Worm (Caenorhabditis elegans): ENCODE measurements around the gene ift-74.

Gene ift-74

DNA sequence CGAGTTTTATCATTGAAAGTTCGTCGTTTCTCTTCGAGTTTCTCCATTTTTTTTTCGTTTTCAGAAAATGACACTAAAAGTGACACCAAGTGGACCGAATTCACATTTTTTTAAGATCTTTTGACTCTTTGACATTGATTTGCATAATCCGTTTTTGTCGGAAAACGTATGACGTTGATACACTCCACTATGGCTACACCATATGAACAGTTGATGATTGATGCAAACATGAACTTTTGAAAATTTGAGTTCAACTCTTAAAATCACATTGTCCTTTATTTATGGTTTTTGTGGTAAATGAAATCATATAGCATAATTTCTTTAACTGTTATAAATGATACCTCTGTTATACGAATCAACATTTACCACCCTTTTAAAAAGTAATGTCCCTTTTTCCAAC is 21.1 kb upstream of the ift-74 start, which contains the start of gene T19D12.10:
Gene T19D12.10, minus strand, starts transcription at position 101 of the 400 bp plus-strand sequence.
- TF ChIP-seq tab-1 (GFP tag; IDR thresholded peaks at IDR 0.05) (no peak), ztf-29 (GFP tag; IDR thresholded peaks at IDR 0.05) (no peak), ztf-23 (GFP tag; IDR thresholded peaks at IDR 0.05) (no peak), med-1 (GFP tag; optimal IDR thresholded peaks at IDR 0.05; ENCODE audit: insufficient read depth) (no peak)

DNA sequence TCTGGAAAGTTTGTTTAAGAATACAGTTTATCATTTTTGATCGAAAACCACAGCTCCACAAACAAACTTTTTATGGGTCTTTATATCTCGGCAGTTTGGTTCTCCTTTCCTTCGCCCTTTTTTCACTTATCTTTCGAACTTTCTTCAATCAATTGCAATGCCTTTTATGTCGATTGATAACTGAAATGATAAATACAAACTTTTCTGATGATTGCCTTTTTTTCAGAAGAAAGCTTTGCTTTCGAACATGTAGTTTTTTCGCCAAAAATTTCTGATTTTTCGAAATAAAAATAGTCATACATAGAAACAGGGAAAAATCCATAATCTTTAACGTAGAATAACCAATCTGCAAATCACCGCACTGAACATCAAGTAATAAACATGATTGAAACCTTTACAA is 18.6 kb upstream of the ift-74 start, which contains the start of gene T19D12.2:
Gene T19D12.2, plus strand, starts transcription at position 125 of the 400 bp plus-strand sequence.
- TF ChIP-seq tab-1 (GFP tag; IDR thresholded peaks at IDR 0.05): no peak
- TF ChIP-seq med-1 (GFP tag; optimal IDR thresholded peaks at IDR 0.05; ENCODE audit: insufficient read depth): no peak
- no peak for TF ChIP-seq klf-2 (GFP tag; conservative IDR thresholded peaks at IDR 0.05)
- TF ChIP-seq ztf-29 (GFP tag; IDR thresholded peaks at IDR 0.05): no peak
- TF ChIP-seq T22C8.4 (GFP tag; IDR thresholded peaks at IDR 0.05): no peak
- TF ChIP-seq ztf-23 (GFP tag; IDR thresholded peaks at IDR 0.05): no peak
- TF ChIP-seq ref-1 (GFP tag; conservative IDR thresholded peaks at IDR 0.05): no peak
- no peak for TF ChIP-seq cog-1 (tag; optimal IDR thresholded peaks at IDR 0.05)
- TF ChIP-seq flt-1 (GFP tag; IDR thresholded peaks at IDR 0.05): no peak

DNA sequence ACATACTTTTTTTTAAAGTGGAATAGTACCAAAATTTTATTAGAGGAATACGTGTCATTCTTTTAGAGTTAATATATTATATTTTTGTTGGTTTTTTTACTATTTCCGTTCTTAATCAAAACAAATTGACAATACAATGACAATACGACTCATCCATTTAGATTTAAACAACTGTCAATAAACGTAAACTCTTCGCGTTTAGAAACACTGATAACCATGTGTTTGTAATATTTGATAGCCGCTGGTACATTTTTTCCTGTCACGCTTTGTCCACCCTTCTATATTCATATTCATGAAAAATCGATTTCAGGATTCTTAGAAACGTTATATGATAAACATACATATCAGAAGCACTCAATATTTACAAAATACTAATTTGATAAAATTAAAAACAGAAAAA is 16.0 kb upstream of the ift-74 start:
- TF ChIP-seq ztf-23 (GFP tag; IDR thresholded peaks at IDR 0.05): no peak
- TF ChIP-seq ztf-29 (GFP tag; IDR thresholded peaks at IDR 0.05): no peak
- TF ChIP-seq ref-1 (GFP tag; conservative IDR thresholded peaks at IDR 0.05): no peak
- TF ChIP-seq T22C8.4 (GFP tag; IDR thresholded peaks at IDR 0.05): no peak
- TF ChIP-seq klf-2 (GFP tag; conservative IDR thresholded peaks at IDR 0.05): no peak
- no peak for TF ChIP-seq flt-1 (GFP tag; IDR thresholded peaks at IDR 0.05)
- TF ChIP-seq cog-1 (tag; optimal IDR thresholded peaks at IDR 0.05): no peak
- TF ChIP-seq tab-1 (GFP tag; IDR thresholded peaks at IDR 0.05): no peak
- TF ChIP-seq med-1 (GFP tag; optimal IDR thresholded peaks at IDR 0.05; ENCODE audit: insufficient read depth): no peak

DNA sequence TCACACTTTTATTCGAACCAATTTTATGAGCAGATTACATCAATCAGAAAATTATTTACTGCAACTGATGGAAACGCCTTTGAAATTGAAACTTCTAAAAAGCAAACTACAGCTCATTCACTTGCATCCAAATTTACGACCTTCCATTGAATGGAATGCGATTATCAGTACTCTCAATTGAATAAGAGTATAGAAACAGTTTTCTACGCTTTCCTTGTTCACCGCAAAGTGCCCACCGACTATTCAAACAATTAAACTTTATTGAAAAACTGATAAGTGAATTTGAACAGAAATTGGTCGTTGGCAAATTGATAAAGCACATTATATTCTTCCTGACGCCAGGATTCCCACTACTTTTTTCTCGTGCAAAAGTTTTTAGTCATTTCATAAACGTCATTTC is 13.9 kb upstream of the ift-74 start:
- no peak for TF ChIP-seq tab-1 (GFP tag; IDR thresholded peaks at IDR 0.05)
- TF ChIP-seq klf-2 (GFP tag; conservative IDR thresholded peaks at IDR 0.05): no peak
- TF ChIP-seq cog-1 (tag; optimal IDR thresholded peaks at IDR 0.05): no peak
- TF ChIP-seq ztf-29 (GFP tag; IDR thresholded peaks at IDR 0.05): no peak
- TF ChIP-seq T22C8.4 (GFP tag; IDR thresholded peaks at IDR 0.05): no peak
- TF ChIP-seq ref-1 (GFP tag; conservative IDR thresholded peaks at IDR 0.05): no peak
- TF ChIP-seq med-1 (GFP tag; optimal IDR thresholded peaks at IDR 0.05; ENCODE audit: insufficient read depth): no peak

DNA sequence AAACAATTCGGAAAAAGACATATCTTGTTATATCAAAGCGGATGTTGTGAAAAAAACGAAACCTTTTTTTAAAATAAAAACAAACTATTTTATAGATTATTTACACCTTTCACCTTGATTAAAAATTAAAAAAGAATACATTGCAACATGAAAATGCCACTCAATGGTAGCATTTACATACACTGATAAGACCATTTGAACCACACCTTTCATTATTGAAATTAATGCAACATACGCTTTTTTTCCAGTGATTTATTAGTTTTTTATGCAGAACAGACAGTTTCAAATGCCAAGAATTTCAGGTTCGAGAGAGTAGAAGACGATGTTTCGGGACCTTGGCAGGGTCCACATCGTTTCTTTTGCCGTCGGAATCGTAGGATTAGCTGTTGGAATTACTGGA is 13.2 kb upstream of the ift-74 start, which contains the start of gene T19D12.1:
Gene T19D12.1, plus strand, starts transcription at position 301 of the 400 bp plus-strand sequence.
- TF ChIP-seq med-1 (GFP tag; optimal IDR thresholded peaks at IDR 0.05; ENCODE audit: insufficient read depth) (no peak), flt-1 (GFP tag; IDR thresholded peaks at IDR 0.05) (no peak), klf-2 (GFP tag; conservative IDR thresholded peaks at IDR 0.05) (no peak), ztf-29 (GFP tag; IDR thresholded peaks at IDR 0.05) (no peak)

DNA sequence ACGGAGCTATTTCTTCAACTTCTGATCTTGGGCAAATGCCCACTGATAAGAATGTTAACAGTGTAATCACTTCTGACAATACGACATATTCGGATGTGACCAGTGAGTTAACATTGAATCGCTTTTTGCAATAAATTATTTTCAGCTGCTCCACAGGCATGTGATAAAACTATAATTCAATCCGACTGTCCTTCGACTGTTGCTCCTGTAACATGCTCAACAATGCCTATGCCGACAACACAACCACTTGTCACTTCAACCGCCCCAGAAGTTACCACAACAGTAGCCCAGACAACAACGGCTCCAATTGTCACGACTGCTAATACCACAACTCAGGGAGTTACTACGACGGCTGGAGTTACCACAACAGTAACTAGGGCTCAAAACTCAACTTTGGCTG is 12.3 kb upstream of the ift-74 start:
- TF ChIP-seq T22C8.4 (GFP tag; IDR thresholded peaks at IDR 0.05) (no peak), klf-2 (GFP tag; conservative IDR thresholded peaks at IDR 0.05) (no peak), ref-1 (GFP tag; conservative IDR thresholded peaks at IDR 0.05) (no peak)

DNA sequence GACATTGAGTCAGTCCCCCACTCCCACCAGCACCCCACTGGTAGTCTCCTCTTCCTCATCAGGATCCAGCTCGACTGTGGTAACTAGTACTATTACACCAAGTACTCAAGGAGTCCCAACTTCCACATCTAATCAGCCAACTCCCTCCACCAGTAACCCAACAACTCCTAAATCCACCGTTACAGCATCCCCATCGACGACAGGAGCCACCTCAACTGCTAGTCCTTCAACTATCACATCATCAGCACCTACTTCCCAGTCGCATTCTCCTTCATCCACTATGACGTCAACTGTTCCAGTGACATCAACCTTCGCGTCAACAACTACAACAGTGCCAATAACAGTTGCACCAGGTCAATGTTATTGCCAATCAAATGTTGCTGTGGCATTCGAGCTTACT is 11.3 kb upstream of the ift-74 start:
- TF ChIP-seq flt-1 (GFP tag; IDR thresholded peaks at IDR 0.05) (no peak), cog-1 (tag; optimal IDR thresholded peaks at IDR 0.05) (no peak)

DNA sequence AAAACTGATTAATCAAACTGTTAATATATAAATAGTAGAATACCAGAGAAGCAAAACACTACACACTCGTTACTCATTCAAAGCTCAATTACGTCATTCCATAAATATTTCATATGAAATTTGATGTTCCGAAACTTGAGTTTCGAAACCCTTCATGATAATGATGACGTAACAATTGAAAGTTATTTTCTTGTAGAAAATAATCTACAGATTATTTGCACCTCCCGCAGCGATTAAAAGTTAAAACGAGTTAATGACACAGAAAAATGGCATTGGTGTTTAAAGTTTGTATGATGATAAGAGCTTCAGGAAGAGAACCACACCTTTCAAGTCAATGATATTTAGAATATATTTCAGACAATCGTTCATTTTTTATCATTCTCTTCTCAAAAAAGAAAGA is 5.9 kb upstream of the ift-74 start, which contains the start of gene H43E16.1:
Gene H43E16.1, plus strand, starts transcription at position 375 of the 400 bp plus-strand sequence.
- TF ChIP-seq med-1 (GFP tag; optimal IDR thresholded peaks at IDR 0.05; ENCODE audit: insufficient read depth) (no peak), ref-1 (GFP tag; conservative IDR thresholded peaks at IDR 0.05) (no peak), klf-2 (GFP tag; conservative IDR thresholded peaks at IDR 0.05) (no peak), ztf-29 (GFP tag; IDR thresholded peaks at IDR 0.05) (no peak), flt-1 (GFP tag; IDR thresholded peaks at IDR 0.05) (no peak), ztf-23 (GFP tag; IDR thresholded peaks at IDR 0.05) (no peak), tab-1 (GFP tag; IDR thresholded peaks at IDR 0.05) (no peak), T22C8.4 (GFP tag; IDR thresholded peaks at IDR 0.05) (no peak), cog-1 (tag; optimal IDR thresholded peaks at IDR 0.05) (no peak)

DNA sequence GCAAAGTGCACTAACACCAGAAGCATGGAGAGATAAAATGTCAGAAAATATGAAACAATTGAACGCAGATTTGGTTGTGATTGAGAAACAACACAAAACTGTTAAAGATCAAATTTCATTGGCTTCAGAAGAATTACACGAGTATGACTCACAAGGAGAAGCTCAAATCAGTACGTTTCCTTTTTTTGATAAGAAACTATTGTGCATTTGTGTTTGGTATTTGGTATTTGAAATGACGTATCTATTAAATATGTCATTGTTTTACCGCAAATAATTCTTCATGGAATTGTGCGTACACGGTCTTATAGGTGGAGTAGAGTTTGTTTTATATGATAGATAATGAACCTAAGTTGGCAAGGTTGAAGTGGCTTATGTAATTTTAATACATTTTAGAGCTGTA is 1.7 kb downstream of the ift-74 start:
- TF ChIP-seq klf-2 (GFP tag; conservative IDR thresholded peaks at IDR 0.05) (no peak), ztf-29 (GFP tag; IDR thresholded peaks at IDR 0.05) (no peak), ztf-23 (GFP tag; IDR thresholded peaks at IDR 0.05) (no peak), ref-1 (GFP tag; conservative IDR thresholded peaks at IDR 0.05) (no peak), T22C8.4 (GFP tag; IDR thresholded peaks at IDR 0.05) (no peak), med-1 (GFP tag; optimal IDR thresholded peaks at IDR 0.05; ENCODE audit: insufficient read depth) (no peak), tab-1 (GFP tag; IDR thresholded peaks at IDR 0.05) (no peak), flt-1 (GFP tag; IDR thresholded peaks at IDR 0.05) (no peak), cog-1 (tag; optimal IDR thresholded peaks at IDR 0.05) (no peak)

DNA sequence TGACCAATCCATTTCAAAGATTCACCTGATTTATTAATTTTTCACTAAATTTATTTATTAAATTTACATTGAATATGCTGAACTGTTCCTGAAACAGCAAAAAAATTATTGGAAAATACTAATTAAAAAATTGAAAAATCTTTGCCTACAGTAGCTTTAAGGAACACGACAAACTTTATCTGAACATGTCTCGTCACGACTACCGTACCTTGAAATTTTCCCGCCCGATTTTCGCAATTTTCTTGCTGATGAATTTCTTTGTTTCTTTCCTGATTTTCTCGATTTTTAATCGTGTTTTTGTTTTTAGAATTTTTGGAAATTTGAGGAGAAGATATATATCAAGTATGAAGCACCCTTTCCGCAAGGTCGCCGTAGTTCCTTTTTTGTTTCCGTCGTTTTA is 3.1 kb downstream of the ift-74 start:
- TF ChIP-seq ztf-29 (GFP tag; IDR thresholded peaks at IDR 0.05): no peak
- TF ChIP-seq T22C8.4 (GFP tag; IDR thresholded peaks at IDR 0.05): no peak
- no peak for TF ChIP-seq tab-1 (GFP tag; IDR thresholded peaks at IDR 0.05)
- TF ChIP-seq med-1 (GFP tag; optimal IDR thresholded peaks at IDR 0.05; ENCODE audit: insufficient read depth): no peak
- no peak for TF ChIP-seq ref-1 (GFP tag; conservative IDR thresholded peaks at IDR 0.05)

DNA sequence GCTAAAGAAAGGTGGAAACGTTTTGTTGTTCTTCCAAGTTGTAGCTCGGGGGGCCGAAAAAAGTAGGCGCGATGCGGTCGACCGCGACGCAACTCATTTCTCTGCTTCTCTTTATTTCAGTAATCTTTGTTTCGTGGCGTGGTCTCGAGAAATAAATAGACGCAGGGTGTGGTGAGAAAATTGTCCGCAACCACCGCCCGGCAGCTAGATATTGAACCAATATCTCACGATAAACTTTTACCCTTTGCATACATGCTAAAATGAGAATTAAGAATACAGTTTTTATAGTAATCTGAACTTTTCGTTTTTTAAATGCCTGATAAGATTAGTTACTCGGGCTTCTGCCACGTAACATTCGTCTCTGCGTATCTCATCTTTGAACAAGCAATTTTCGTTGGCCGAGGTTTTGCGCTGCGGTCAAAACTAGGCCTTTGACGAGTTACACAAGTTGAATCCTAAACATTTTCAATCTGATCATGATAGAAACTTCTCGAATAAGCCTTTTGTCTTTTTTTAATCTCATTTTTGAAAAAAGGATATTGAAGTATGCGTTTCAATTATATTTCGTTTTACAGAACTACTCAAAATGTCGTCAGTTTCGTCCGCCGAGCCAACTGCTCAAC is 4.0 kb downstream of the ift-74 start, which contains the start of gene gyf-1:
Gene gyf-1, plus strand, starts transcription at position 573 of the 623 bp plus-strand sequence.
- TF ChIP-seq klf-2 (GFP tag; conservative IDR thresholded peaks at IDR 0.05): no peak
- no peak for TF ChIP-seq flt-1 (GFP tag; IDR thresholded peaks at IDR 0.05)
- no peak for TF ChIP-seq med-1 (GFP tag; optimal IDR thresholded peaks at IDR 0.05; ENCODE audit: insufficient read depth)
- no peak for TF ChIP-seq T22C8.4 (GFP tag; IDR thresholded peaks at IDR 0.05)
- no peak for TF ChIP-seq ztf-23 (GFP tag; IDR thresholded peaks at IDR 0.05)
- no peak for TF ChIP-seq cog-1 (tag; optimal IDR thresholded peaks at IDR 0.05)
- no peak for TF ChIP-seq ztf-29 (GFP tag; IDR thresholded peaks at IDR 0.05)
- TF ChIP-seq tab-1 (GFP tag; IDR thresholded peaks at IDR 0.05): no peak
- no peak for TF ChIP-seq ref-1 (GFP tag; conservative IDR thresholded peaks at IDR 0.05)

Measured in whole organism, midembryonic.